Worm (Caenorhabditis elegans) whole organism, L3 larva: Measurements from ENCODE around the gene Y62H9A.15.

Source experiments
- R02D3.7 ChIP-seq: fragments of 150-350 bp; optimal IDR thresholded peaks from 2 replicates; lab custom pipeline; 2014; ENCODE audit warnings: missing biosample characterization, missing genetic modification characterization
- ZK546.5 ChIP-seq: sonication (generic microtip); optimal IDR thresholded peaks from 2 replicates; lab custom pipeline; 2017; ENCODE audit warnings: missing biosample characterization, missing genetic modification characterization
- aly-2 ChIP-seq: fragments of 150-350 bp; optimal IDR thresholded peaks from 2 replicates; lab custom pipeline; 2014; ENCODE audit warnings: missing biosample characterization, missing genetic modification characterization
- ama-1 ChIP-seq: fragments of 150-350 bp; optimal IDR thresholded peaks from 2 replicates; lab custom pipeline; 2018
- ceh-16 ChIP-seq: sonication (generic microtip); optimal IDR thresholded peaks from 2 replicates; lab custom pipeline; 2017; ENCODE audit warnings: missing biosample characterization, missing genetic modification characterization
- ceh-28 ChIP-seq: fragments of 150-350 bp; optimal IDR thresholded peaks from 2 replicates; lab custom pipeline; 2014; ENCODE audit warnings: missing biosample characterization, missing genetic modification reagents, missing genetic modification characterization
- ceh-82 ChIP-seq: fragments of 150-350 bp; optimal IDR thresholded peaks from 2 replicates; lab custom pipeline; 2014; ENCODE audit warnings: missing biosample characterization, missing genetic modification characterization
- ceh-9 ChIP-seq: sonication (generic microtip); optimal IDR thresholded peaks from 2 replicates; lab custom pipeline; 2018; ENCODE audit warnings: missing biosample characterization, missing genetic modification characterization
- egl-27 ChIP-seq: sonication (generic microtip); optimal IDR thresholded peaks from 4 replicates; lab custom pipeline; 2017; ENCODE audit warnings: missing biosample characterization, missing genetic modification reagents, missing genetic modification characterization
- egl-5 ChIP-seq: fragments of 150-350 bp; optimal IDR thresholded peaks from 2 replicates; lab custom pipeline; 2017; ENCODE audit warnings: missing biosample characterization, missing genetic modification reagents, missing genetic modification characterization, inconsistent platforms
- elt-2 ChIP-seq: sonication (generic microtip); optimal IDR thresholded peaks from 2 replicates; lab custom pipeline; 2016; ENCODE audit warnings: missing genetic modification reagents, mild to moderate bottlenecking, missing genetic modification characterization, missing compliant biosample characterization
- elt-3 ChIP-seq, 3 experiments: fragments of 150-350 bp in 1 of 3; sonication (generic microtip) in 2 of 3; optimal IDR thresholded peaks; 2 replicates in 2 of 3; 4 replicates in 1 of 3; lab custom pipeline; 2014 to 2017; ENCODE audit warnings: missing biosample characterization in 3 of 3, missing genetic modification characterization in 3 of 3
- eor-1 ChIP-seq, 2 experiments: fragments of 150-350 bp; optimal IDR thresholded peaks; 2 replicates each; lab custom pipeline; 2014 to 2018; ENCODE audit warnings: missing biosample characterization in 2 of 2, missing genetic modification characterization in 2 of 2
- fkh-10 ChIP-seq: sonication (generic microtip); optimal IDR thresholded peaks from 2 replicates; lab custom pipeline; 2017; ENCODE audit warnings: missing biosample characterization, missing genetic modification reagents, missing genetic modification characterization
- fkh-2 ChIP-seq: fragments of 150-350 bp; optimal IDR thresholded peaks from 2 replicates; lab custom pipeline; 2014; ENCODE audit warnings: missing biosample characterization, missing genetic modification reagents, missing genetic modification characterization
- hmg-11 ChIP-seq: sonication (generic microtip); optimal IDR thresholded peaks from 2 replicates; lab custom pipeline; 2016; ENCODE audit warnings: missing genetic modification characterization, missing compliant biosample characterization
- jun-1 ChIP-seq: fragments of 150-350 bp; optimal IDR thresholded peaks from 2 replicates; lab custom pipeline; 2014; ENCODE audit warnings: missing biosample characterization, missing genetic modification reagents, missing genetic modification characterization
- lin-15B ChIP-seq: fragments of 150-350 bp; optimal IDR thresholded peaks from 2 replicates; lab custom pipeline; 2014; ENCODE audit warnings: missing biosample characterization, missing genetic modification characterization
- lin-39 ChIP-seq: fragments of 150-350 bp; optimal IDR thresholded peaks from 2 replicates; lab custom pipeline; 2018; ENCODE audit warnings: missing biosample characterization, missing genetic modification reagents, missing genetic modification characterization
- lsy-12 ChIP-seq: sonication (generic microtip); optimal IDR thresholded peaks from 2 replicates; lab custom pipeline; 2016; ENCODE audit warnings: mild to moderate bottlenecking, missing genetic modification characterization, missing compliant biosample characterization
- mdl-1 ChIP-seq: fragments of 150-350 bp; optimal IDR thresholded peaks from 2 replicates; lab custom pipeline; 2014; ENCODE audit warnings: missing biosample characterization, missing genetic modification characterization
- mml-1 ChIP-seq: fragments of 150-350 bp; sonication (generic microtip); optimal IDR thresholded peaks from 3 replicates; lab custom pipeline; 2014; ENCODE audit warnings: missing biosample characterization, missing genetic modification characterization
- nfya-1 ChIP-seq: sonication (generic microtip); optimal IDR thresholded peaks from 2 replicates; lab custom pipeline; 2017; ENCODE audit warnings: missing genetic modification characterization, mild to moderate bottlenecking, missing compliant biosample characterization, antibody characterized with exemption, moderate library complexity; ENCODE audit not compliant: insufficient read depth
- nhr-11 ChIP-seq: fragments of 150-350 bp; optimal IDR thresholded peaks from 2 replicates; lab custom pipeline; 2014; ENCODE audit warnings: missing biosample characterization, missing genetic modification characterization
- nhr-12 ChIP-seq: fragments of 150-350 bp; optimal IDR thresholded peaks from 2 replicates; lab custom pipeline; 2014; ENCODE audit warnings: missing biosample characterization, missing genetic modification characterization
- nhr-23 ChIP-seq: fragments of 150-350 bp; optimal IDR thresholded peaks from 2 replicates; lab custom pipeline; 2014; ENCODE audit warnings: missing biosample characterization, missing genetic modification reagents, missing genetic modification characterization
- nhr-237 ChIP-seq: fragments of 150-350 bp; optimal IDR thresholded peaks from 2 replicates; lab custom pipeline; 2014; ENCODE audit warnings: missing biosample characterization, missing genetic modification characterization
- nhr-25 ChIP-seq: sonication (generic microtip); optimal IDR thresholded peaks from 2 replicates; lab custom pipeline; 2017; ENCODE audit warnings: missing biosample characterization, missing genetic modification characterization
- nhr-28 ChIP-seq: fragments of 150-350 bp; optimal IDR thresholded peaks from 2 replicates; lab custom pipeline; 2014; ENCODE audit warnings: missing biosample characterization, missing genetic modification characterization
- nhr-43 ChIP-seq: sonication (generic microtip); optimal IDR thresholded peaks from 2 replicates; lab custom pipeline; 2016; ENCODE audit warnings: mild to moderate bottlenecking, missing genetic modification characterization, missing compliant biosample characterization; ENCODE audit not compliant: poor library complexity, severe bottlenecking
- nhr-67 ChIP-seq: fragments of 150-350 bp; optimal IDR thresholded peaks from 2 replicates; lab custom pipeline; 2014; ENCODE audit warnings: missing biosample characterization, missing genetic modification characterization
- nhr-76 ChIP-seq: fragments of 150-350 bp; sonication (generic microtip); optimal IDR thresholded peaks from 5 replicates; lab custom pipeline; 2014; ENCODE audit warnings: missing biosample characterization, missing genetic modification characterization
- nhr-77 ChIP-seq: fragments of 150-350 bp; optimal IDR thresholded peaks from 2 replicates; lab custom pipeline; 2014; ENCODE audit warnings: missing biosample characterization, missing genetic modification characterization
- pha-4 ChIP-seq: fragments of 150-350 bp; optimal IDR thresholded peaks from 2 replicates; lab custom pipeline; 2014; ENCODE audit warnings: missing biosample characterization, missing genetic modification reagents, missing genetic modification characterization
- pqm-1 ChIP-seq: fragments of 150-350 bp; optimal IDR thresholded peaks from 2 replicates; lab custom pipeline; 2017; ENCODE audit warnings: missing biosample characterization, missing genetic modification characterization, inconsistent platforms
- sea-2 ChIP-seq: fragments of 150-350 bp; sonication (generic microtip); optimal IDR thresholded peaks from 4 replicates; lab custom pipeline; 2014; ENCODE audit warnings: missing biosample characterization, missing genetic modification reagents, missing genetic modification characterization
- skn-1 ChIP-seq: fragments of 150-350 bp; optimal IDR thresholded peaks from 2 replicates; lab custom pipeline; 2014; ENCODE audit warnings: missing biosample characterization, missing genetic modification characterization
- snpc-4 ChIP-seq: fragments of 150-350 bp; optimal IDR thresholded peaks from 2 replicates; lab custom pipeline; 2014; ENCODE audit warnings: missing biosample characterization, missing genetic modification characterization
- tbx-2 ChIP-seq: sonication (generic microtip); optimal IDR thresholded peaks from 2 replicates; lab custom pipeline; 2016; ENCODE audit warnings: mild to moderate bottlenecking, missing genetic modification characterization, missing compliant biosample characterization
- unc-39 ChIP-seq: sonication (generic microtip); optimal IDR thresholded peaks from 4 replicates; lab custom pipeline; 2017; ENCODE audit warnings: missing biosample characterization, missing genetic modification characterization
- unc-62 ChIP-seq: fragments of 150-350 bp; sonication (generic microtip); optimal IDR thresholded peaks from 4 replicates; lab custom pipeline; 2014; ENCODE audit warnings: missing biosample characterization, missing genetic modification reagents, missing genetic modification characterization
- zag-1 ChIP-seq: fragments of 150-350 bp; optimal IDR thresholded peaks from 2 replicates; lab custom pipeline; 2014; ENCODE audit warnings: missing biosample characterization, missing genetic modification characterization
- ztf-11 ChIP-seq: fragments of 150-350 bp; optimal IDR thresholded peaks from 2 replicates; lab custom pipeline; 2014; ENCODE audit warnings: missing biosample characterization, missing genetic modification characterization
- ztf-4 ChIP-seq: fragments of 150-350 bp; optimal IDR thresholded peaks from 2 replicates; lab custom pipeline; 2014; ENCODE audit warnings: missing biosample characterization, missing genetic modification characterization

The Y62H9A.15 gene

ce11 chrX:11937343-11937935, 27.5 kb upstream of the Y62H9A.15 start (continued):
- TF ChIP-seq pqm-1 (tag; lab: Kevin White, UChicago) (peak; percentile 91), nhr-12 (peak; percentile 30), egl-5 (tag; lab: Kevin White, UChicago) (peak; percentile 95), nfya-1 (tag; lab: Kevin White, UChicago) (no peak), nhr-28 (peak; percentile 93), mdl-1 (peak; percentile 53), nhr-76 (peak; percentile 88), nhr-77 (tag; lab: Kevin White, UChicago) (peak; percentile 98), ama-1 (no peak), nhr-237 (tag; lab: Kevin White, UChicago) (peak; percentile 78), skn-1 (peak; percentile 97), ceh-16 (tag; lab: Kevin White, UChicago) (peak; percentile 84), nhr-25 (peak; percentile 98), egl-27 (peak; percentile 95), ceh-82 (peak; percentile 98), R02D3.7 (tag; lab: Kevin White, UChicago) (peak; percentile 92), pha-4 (tag; lab: Kevin White, UChicago) (peak; percentile 99), elt-2 (tag; lab: Kevin White, UChicago) (peak; percentile 86), lin-15B (tag; lab: Kevin White, UChicago) (peak; percentile 43), fkh-10 (GFP tag; lab: Kevin White, UChicago) (peak; percentile 98)

DNA sequence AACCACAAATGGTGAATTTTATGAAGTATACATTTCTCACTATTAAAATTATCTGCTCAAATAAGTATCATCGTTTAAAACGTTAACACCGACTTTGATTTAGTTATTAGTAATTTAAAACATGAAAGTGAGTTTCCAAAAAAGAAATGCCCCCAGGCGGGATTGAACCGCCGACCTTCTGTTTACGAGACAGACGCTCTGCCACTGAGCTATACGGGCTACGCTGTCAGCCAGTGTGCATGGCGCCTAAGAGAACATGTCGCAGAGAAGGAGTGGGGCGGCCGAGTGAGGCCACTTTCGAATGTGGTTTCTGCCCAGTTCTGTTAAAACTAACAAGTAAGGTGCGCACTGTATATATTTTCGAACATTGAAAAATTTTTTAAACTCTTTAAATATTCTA, 25.0 kb upstream of the Y62H9A.15 start:
- peak; percentile 91 for TF ChIP-seq hmg-11
- no peak for TF ChIP-seq aly-2 (tag; lab: Kevin White, UChicago)
- TF ChIP-seq nhr-28 = no peak
- no peak for TF ChIP-seq eor-1 (tag; optimal IDR thresholded peaks at IDR 0.05; lab: Kevin White, UChicago)
- no peak for TF ChIP-seq egl-27
- TF ChIP-seq nhr-67 = no peak
- no peak for TF ChIP-seq fkh-2 (tag; lab: Kevin White, UChicago)
- no peak for TF ChIP-seq fkh-10 (GFP tag; lab: Kevin White, UChicago)
- peak; percentile 20 for TF ChIP-seq skn-1
- TF ChIP-seq snpc-4 (tag; lab: Kevin White, UChicago) = peak; percentile 6
- TF ChIP-seq nhr-43 = peak; percentile 58
- TF ChIP-seq pha-4 (tag; lab: Kevin White, UChicago) = peak; percentile 56
- TF ChIP-seq ceh-9 (tag; lab: Kevin White, UChicago) = no peak
- no peak for TF ChIP-seq nhr-23 (tag; lab: Kevin White, UChicago)
- no peak for TF ChIP-seq sea-2
- TF ChIP-seq elt-3 (tag; optimal IDR thresholded peaks at IDR 0.05; lab: Kevin White, UChicago) = no peak
- no peak for TF ChIP-seq pqm-1 (tag; lab: Kevin White, UChicago)
- no peak for TF ChIP-seq nhr-237 (tag; lab: Kevin White, UChicago)
- peak; percentile 15 for TF ChIP-seq jun-1 (tag; lab: Kevin White, UChicago)
- no peak for TF ChIP-seq R02D3.7 (tag; lab: Kevin White, UChicago)
- no peak for TF ChIP-seq ztf-11 (tag; lab: Kevin White, UChicago)
- TF ChIP-seq egl-5 (tag; lab: Kevin White, UChicago) = no peak
- no peak for TF ChIP-seq nhr-25
- TF ChIP-seq ceh-82 = no peak
- TF ChIP-seq nhr-11 (tag; lab: Kevin White, UChicago) = no peak
- no peak for TF ChIP-seq unc-39 (tag; lab: Kevin White, UChicago)
- no peak for TF ChIP-seq ztf-4 (tag; lab: Kevin White, UChicago)
- TF ChIP-seq ceh-28 = peak; percentile 38
- peak; percentile 33 for TF ChIP-seq nhr-77 (tag; lab: Kevin White, UChicago)
- TF ChIP-seq tbx-2 = peak; percentile 68
- no peak for TF ChIP-seq ama-1
- TF ChIP-seq elt-2 (tag; lab: Kevin White, UChicago) = peak; percentile 37
- no peak for TF ChIP-seq nfya-1 (tag; lab: Kevin White, UChicago)
- TF ChIP-seq lsy-12 (tag; lab: Kevin White, UChicago) = no peak
- peak; percentile 1 for TF ChIP-seq lin-39 (tag; lab: Kevin White, UChicago)
- no peak for TF ChIP-seq ceh-16 (tag; lab: Kevin White, UChicago)
- TF ChIP-seq unc-62 (GFP tag; lab: Kevin White, UChicago) = no peak
- no peak for TF ChIP-seq ZK546.5 (tag; lab: Kevin White, UChicago)
- no peak for TF ChIP-seq mml-1 (tag; lab: Kevin White, UChicago)
- TF ChIP-seq lin-15B (tag; lab: Kevin White, UChicago) = no peak
- no peak for TF ChIP-seq zag-1 (tag; lab: Kevin White, UChicago)
- no peak for TF ChIP-seq nhr-76
- TF ChIP-seq, all 47 proteins: peak for 11
